Worm (Caenorhabditis elegans): ENCODE results near the gene dct-16.
A peak's percentile ranks its signal among the peaks of the same experiment; 100 is the strongest.

- no peak for TF ChIP-seq egl-43 (GFP tag; IDR thresholded peaks at IDR 0.05)
- TF ChIP-seq nhr-25 (tag; optimal IDR thresholded peaks at IDR 0.05; ENCODE audit: borderline replicate concordance, insufficient read depth) = no peak
- peak in 1 of 2 experiments; percentile 36 for TF ChIP-seq mdl-1 (tag; optimal IDR thresholded peaks at IDR 0.05)
- no peak for TF ChIP-seq nhr-28 (tag; optimal IDR thresholded peaks at IDR 0.05)
- no peak for TF ChIP-seq ztf-11 (tag; optimal IDR thresholded peaks at IDR 0.05)
- TF ChIP-seq jun-1 (tag; optimal IDR thresholded peaks at IDR 0.05) = no peak
- no peak for TF ChIP-seq T26A8.4 (GFP tag; IDR thresholded peaks at IDR 0.05)
- no peak for TF ChIP-seq pqm-1 (tag; optimal IDR thresholded peaks at IDR 0.05)
- TF ChIP-seq arid-1 (GFP tag; conservative IDR thresholded peaks at IDR 0.05) = no peak
- peak; percentile 65 for TF ChIP-seq dpl-1 (GFP tag; optimal IDR thresholded peaks at IDR 0.05)
- TF ChIP-seq lin-13 (GFP tag; optimal IDR thresholded peaks at IDR 0.05) = no peak
Observed at ce11 chrV:20493271-20494231, 5.3 kb downstream of the dct-16 start, which contains the start of gene B0250.5.

All from whole organism, L4 larva.